Fruit fly (Drosophila melanogaster) whole organism, embryonic: ENCODE measurements around the gene CG13077.

Source experiments
- ATbp ChIP-seq: fragments of 200-800 bp; sonication (Bioruptor generic); optimal IDR thresholded peaks from 2 replicates; lab custom pipeline; 2017; ENCODE audit warnings: missing biosample characterization, mild to moderate bottlenecking, missing genetic modification characterization, missing genetic modification reagents
- Abd-B ChIP-seq: fragments of 200-800 bp; sonication (Bioruptor generic); optimal IDR thresholded peaks from 2 replicates; lab custom pipeline; 2018; ENCODE audit warnings: missing biosample characterization, mild to moderate bottlenecking, missing genetic modification characterization, moderate library complexity
- Atf3 ChIP-seq: fragments of 200-800 bp; sonication (Bioruptor generic); optimal IDR thresholded peaks from 3 replicates; lab custom pipeline; 2016; ENCODE audit warnings: missing biosample characterization, missing genetic modification characterization
- Blimp-1 ChIP-seq: fragments of 200-800 bp; sonication (Bioruptor generic); optimal IDR thresholded peaks from 3 replicates; lab custom pipeline; 2018; ENCODE audit warnings: missing biosample characterization, missing genetic modification characterization, mild to moderate bottlenecking, moderate library complexity, missing genetic modification reagents
- CG11456 ChIP-seq: fragments of 200-800 bp; sonication (Bioruptor generic); IDR thresholded peaks from 3 replicates; pipeline ENCODE4 v1.3.6; 2022; ENCODE audit warnings: missing biosample characterization, missing genetic modification characterization
- CG12299 ChIP-seq: fragments of 200-800 bp; sonication (Bioruptor generic); optimal IDR thresholded peaks from 2 replicates; lab custom pipeline; 2018; ENCODE audit warnings: missing biosample characterization, mild to moderate bottlenecking, missing genetic modification characterization
- CG13296 ChIP-seq: fragments of 200-800 bp; sonication (Bioruptor generic); optimal IDR thresholded peaks from 3 replicates; lab custom pipeline; 2018; ENCODE audit warnings: missing biosample characterization, mild to moderate bottlenecking, missing genetic modification characterization
- CG13624 ChIP-seq: fragments of 200-800 bp; sonication (Bioruptor generic); optimal IDR thresholded peaks from 2 replicates; lab custom pipeline; 2016; ENCODE audit warnings: missing biosample characterization, missing genetic modification characterization
- CG14710 ChIP-seq: fragments of 200-800 bp; sonication (Bioruptor generic); optimal IDR thresholded peaks from 3 replicates; lab custom pipeline; 2019; ENCODE audit warnings: missing biosample characterization, mild to moderate bottlenecking, missing genetic modification characterization, moderate library complexity
- CG15073 ChIP-seq: fragments of 200-800 bp; sonication (Bioruptor generic); optimal IDR thresholded peaks from 2 replicates; lab custom pipeline; 2016; ENCODE audit warnings: missing biosample characterization, missing genetic modification characterization
- CG15601 ChIP-seq: fragments of 200-800 bp; sonication (Bioruptor generic); optimal IDR thresholded peaks from 3 replicates; lab custom pipeline; 2019; ENCODE audit warnings: missing biosample characterization, mild to moderate bottlenecking, missing genetic modification characterization, moderate library complexity
- CG1602 ChIP-seq: fragments of 200-800 bp; sonication (Bioruptor generic); optimal IDR thresholded peaks from 3 replicates; lab custom pipeline; 2016; ENCODE audit warnings: missing biosample characterization, missing genetic modification characterization
- CG17359 ChIP-seq: fragments of 200-800 bp; sonication (Bioruptor generic); optimal IDR thresholded peaks from 3 replicates; lab custom pipeline; 2018; ENCODE audit warnings: missing biosample characterization, mild to moderate bottlenecking, missing genetic modification characterization, moderate library complexity
- CG1792 ChIP-seq: fragments of 200-800 bp; sonication (Bioruptor generic); optimal IDR thresholded peaks from 2 replicates; lab custom pipeline; 2016; ENCODE audit warnings: missing biosample characterization, missing genetic modification characterization
- CG18764 ChIP-seq: fragments of 200-800 bp; sonication (Bioruptor generic); optimal IDR thresholded peaks from 3 replicates; lab custom pipeline; 2016; ENCODE audit warnings: missing biosample characterization, missing genetic modification characterization
- CG30403 ChIP-seq: fragments of 200-800 bp; sonication (Bioruptor generic); optimal IDR thresholded peaks from 3 replicates; lab custom pipeline; 2016; ENCODE audit warnings: missing biosample characterization, missing genetic modification characterization
- CG31441 ChIP-seq: fragments of 200-800 bp; sonication (Bioruptor generic); IDR thresholded peaks from 2 replicates; pipeline ENCODE4 v1.3.6; 2022; ENCODE audit warnings: missing biosample characterization, missing genetic modification characterization
- CG43689 ChIP-seq: fragments of 200-800 bp; sonication (Bioruptor generic); IDR thresholded peaks from 2 replicates; pipeline ENCODE4 v1.3.6; 2022; ENCODE audit warnings: missing biosample characterization, missing genetic modification characterization
- CG7271 ChIP-seq: fragments of 200-800 bp; sonication (Bioruptor generic); optimal IDR thresholded peaks from 2 replicates; lab custom pipeline; 2018; ENCODE audit warnings: missing biosample characterization, mild to moderate bottlenecking, missing genetic modification characterization, moderate library complexity
- CG7372 ChIP-seq: fragments of 200-800 bp; sonication (Bioruptor generic); IDR thresholded peaks from 2 replicates; pipeline ENCODE4 v1.3.6; 2022; ENCODE audit warnings: missing biosample characterization, missing genetic modification characterization
- CG8359 ChIP-seq: fragments of 200-800 bp; sonication (Bioruptor generic); optimal IDR thresholded peaks from 2 replicates; lab custom pipeline; 2017; ENCODE audit warnings: missing biosample characterization, mild to moderate bottlenecking, missing genetic modification characterization, borderline replicate concordance
- CG8924 ChIP-seq: fragments of 200-800 bp; optimal IDR thresholded peaks from 3 replicates; lab custom pipeline; 2019; ENCODE audit warnings: missing biosample characterization, mild to moderate bottlenecking, missing genetic modification characterization, moderate library complexity
- CG9932 ChIP-seq: fragments of 200-800 bp; sonication (Bioruptor generic); IDR thresholded peaks from 2 replicates; pipeline ENCODE4 v1.3.6; 2022; ENCODE audit warnings: missing biosample characterization, missing genetic modification characterization
- Doc2 ChIP-seq: fragments of 200-800 bp; sonication (Bioruptor generic); IDR thresholded peaks from 2 replicates; pipeline ENCODE4 v1.3.6; 2022; ENCODE audit warnings: missing biosample characterization, missing genetic modification characterization
- Fer2 ChIP-seq: fragments of 200-800 bp; sonication (Bioruptor generic); optimal IDR thresholded peaks from 2 replicates; lab custom pipeline; 2018; ENCODE audit warnings: missing biosample characterization, mild to moderate bottlenecking, missing genetic modification characterization, moderate library complexity
- Myb ChIP-seq: fragments of 200-800 bp; sonication (Bioruptor generic); optimal IDR thresholded peaks from 2 replicates; lab custom pipeline; 2016; ENCODE audit warnings: missing biosample characterization, missing genetic modification characterization
- Optix ChIP-seq: fragments of 200-800 bp; sonication (Bioruptor generic); IDR thresholded peaks from 3 replicates; pipeline ENCODE4 v1.3.6; 2022; ENCODE audit warnings: missing biosample characterization, missing genetic modification characterization
- Pdp1 ChIP-seq, 2 experiments: fragments of 200-800 bp; sonication (Bioruptor generic); optimal IDR thresholded peaks; 3 replicates each; lab custom pipeline; 2016; ENCODE audit warnings: missing biosample characterization in 2 of 2, missing genetic modification characterization in 2 of 2, mild to moderate bottlenecking in 1 of 2, moderate library complexity in 1 of 2
- Rx ChIP-seq: fragments of 200-800 bp; sonication (Bioruptor generic); IDR thresholded peaks from 2 replicates; pipeline ENCODE4 v1.3.6; 2022; ENCODE audit warnings: missing biosample characterization, missing genetic modification characterization
- Sox100B ChIP-seq: fragments of 200-800 bp; sonication (Bioruptor generic); optimal IDR thresholded peaks from 3 replicates; lab custom pipeline; 2018; ENCODE audit warnings: missing biosample characterization, mild to moderate bottlenecking, missing genetic modification characterization
- Vsx1 ChIP-seq: fragments of 200-800 bp; sonication (Bioruptor generic); optimal IDR thresholded peaks from 2 replicates; lab custom pipeline; 2017; ENCODE audit warnings: missing biosample characterization, mild to moderate bottlenecking, missing genetic modification characterization, missing genetic modification reagents
- ac ChIP-seq: fragments of 200-800 bp; sonication (Bioruptor generic); optimal IDR thresholded peaks from 3 replicates; lab custom pipeline; 2017; ENCODE audit warnings: missing biosample characterization, mild to moderate bottlenecking, missing genetic modification characterization
- bsh ChIP-seq, 2 experiments: fragments of 200-800 bp; sonication (Bioruptor generic); optimal IDR thresholded peaks; 2 replicates each; lab custom pipeline; 2017 to 2018; ENCODE audit warnings: mild to moderate bottlenecking in 2 of 2, missing biosample characterization in 2 of 2, missing genetic modification characterization in 2 of 2, moderate library complexity in 1 of 2
- btn ChIP-seq: fragments of 200-800 bp; sonication (Bioruptor generic); optimal IDR thresholded peaks from 2 replicates; lab custom pipeline; 2016; ENCODE audit warnings: missing biosample characterization, missing genetic modification characterization
- cg ChIP-seq: fragments of 200-800 bp; sonication (Bioruptor generic); optimal IDR thresholded peaks from 3 replicates; lab custom pipeline; 2019; ENCODE audit warnings: missing biosample characterization, mild to moderate bottlenecking, missing genetic modification characterization, moderate library complexity
- cwo ChIP-seq: fragments of 200-800 bp; sonication (Bioruptor generic); optimal IDR thresholded peaks from 3 replicates; lab custom pipeline; 2017; ENCODE audit warnings: missing biosample characterization, missing genetic modification characterization, mild to moderate bottlenecking, moderate library complexity, missing genetic modification reagents
- dan ChIP-seq: fragments of 200-800 bp; sonication (Bioruptor generic); IDR thresholded peaks from 2 replicates; pipeline ENCODE4 v1.3.6; 2022; ENCODE audit warnings: missing biosample characterization, missing genetic modification characterization
- ewg ChIP-seq: fragments of 200-800 bp; sonication (Bioruptor generic); optimal IDR thresholded peaks from 3 replicates; lab custom pipeline; 2017; ENCODE audit warnings: mild to moderate bottlenecking, missing biosample characterization, missing genetic modification reagents, missing genetic modification characterization
- grn ChIP-seq: fragments of 200-800 bp; sonication (Bioruptor generic); optimal IDR thresholded peaks from 3 replicates; lab custom pipeline; 2017; ENCODE audit warnings: missing biosample characterization, missing genetic modification characterization
- gsb ChIP-seq: fragments of 200-800 bp; sonication (Bioruptor generic); IDR thresholded peaks from 2 replicates; pipeline ENCODE4 v1.3.6; 2022; ENCODE audit warnings: missing biosample characterization, missing genetic modification characterization
- kni ChIP-seq: fragments of 200-800 bp; sonication (Bioruptor generic); optimal IDR thresholded peaks from 3 replicates; lab custom pipeline; 2017; ENCODE audit warnings: mild to moderate bottlenecking, missing biosample characterization, missing genetic modification reagents, missing genetic modification characterization
- lbe ChIP-seq: fragments of 200-800 bp; sonication (Bioruptor generic); optimal IDR thresholded peaks from 2 replicates; lab custom pipeline; 2016; ENCODE audit warnings: missing biosample characterization, mild to moderate bottlenecking, missing genetic modification characterization
- mam ChIP-seq: fragments of 200-800 bp; sonication (Bioruptor generic); optimal IDR thresholded peaks from 3 replicates; lab custom pipeline; 2016; ENCODE audit warnings: missing biosample characterization, missing genetic modification characterization
- pnt ChIP-seq: fragments of 200-800 bp; sonication (Bioruptor generic); optimal IDR thresholded peaks from 3 replicates; lab custom pipeline; 2016; ENCODE audit warnings: missing biosample characterization, missing genetic modification characterization
- rib ChIP-seq: fragments of 200-800 bp; sonication (Bioruptor generic); IDR thresholded peaks from 2 replicates; pipeline ENCODE4 v1.3.6; 2022; ENCODE audit warnings: missing biosample characterization, missing genetic modification characterization
- sens ChIP-seq: fragments of 200-800 bp; sonication (Bioruptor generic); peaks from one replicate; lab custom pipeline; 2016; ENCODE audit warnings: missing biosample characterization, missing genetic modification characterization
- tio ChIP-seq: fragments of 200-800 bp; sonication (Bioruptor generic); optimal IDR thresholded peaks from 2 replicates; lab custom pipeline; 2017; ENCODE audit warnings: missing biosample characterization, missing genetic modification characterization, inconsistent platforms
- unc-4 ChIP-seq: fragments of 200-800 bp; sonication (Bioruptor generic); IDR thresholded peaks from 2 replicates; pipeline ENCODE4 v1.3.6; 2022; ENCODE audit warnings: missing biosample characterization, missing genetic modification characterization; ENCODE audit not compliant: partially characterized antibody

The CG13077 gene

DNA sequence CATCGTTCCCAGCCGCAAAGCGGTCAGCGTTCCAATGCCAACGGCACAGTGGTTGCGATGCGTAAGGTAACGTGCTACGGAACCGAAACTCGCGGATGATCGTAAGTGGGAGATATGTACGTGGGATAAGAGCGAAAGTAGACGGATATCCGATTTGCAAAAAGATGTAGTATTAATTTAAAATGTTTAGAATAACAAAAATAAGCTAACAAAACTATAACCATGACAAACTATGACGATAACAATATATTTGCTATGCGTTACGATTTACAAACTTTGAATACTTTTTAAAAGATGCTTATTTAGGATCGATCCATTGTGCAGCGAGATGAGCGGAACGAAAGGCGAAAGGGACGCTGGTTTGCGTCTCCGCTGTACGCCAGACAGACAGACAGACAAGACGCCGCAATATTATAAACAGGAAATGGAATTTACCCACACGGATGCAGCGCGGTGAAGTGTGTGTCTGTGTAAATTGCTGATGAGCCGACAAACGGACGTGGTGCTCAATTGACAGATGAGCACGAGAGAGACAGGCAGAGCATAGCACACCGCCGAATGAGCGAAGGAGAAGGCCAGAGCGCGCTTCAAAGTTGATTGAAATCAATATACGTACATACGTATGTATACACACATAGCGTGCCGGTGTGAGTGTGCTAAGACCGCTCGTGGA lies 10.1 kb downstream of the CG13077 start (continued):
- no peak for TF ChIP-seq CG7271 (tag; lab: Kevin White, UChicago)
- peak; percentile 87 for TF ChIP-seq Myb (GFP tag; lab: Kevin White, UChicago)
- peak; percentile 97 for TF ChIP-seq CG31441 (GFP tag; lab: Robert Waterston, UW)
- TF ChIP-seq cwo (GFP tag; lab: Kevin White, UChicago), result peak; percentile 93
- peak; percentile 83 for TF ChIP-seq Fer2 (tag; lab: Kevin White, UChicago)
- peak; percentile 78 for TF ChIP-seq Doc2 (GFP tag; lab: Robert Waterston, UW)
- TF ChIP-seq CG14710 (tag; lab: Kevin White, UChicago), result peak; percentile 94
- TF ChIP-seq CG8924 (tag; lab: Kevin White, UChicago), result peak; percentile 97
- TF ChIP-seq CG8359 (GFP tag; lab: Kevin White, UChicago), result peak; percentile 89
- peak; percentile 96 for TF ChIP-seq CG18764
- TF ChIP-seq CG7372 (GFP tag; lab: Robert Waterston, UW), result peak; percentile 94
- peak; percentile 87 for TF ChIP-seq Vsx1 (GFP tag; lab: Kevin White, UChicago)
- peak; percentile 94 for TF ChIP-seq CG1792 (GFP tag; lab: Kevin White, UChicago)
- TF ChIP-seq CG12299 (tag; lab: Kevin White, UChicago), result peak; percentile 78
- peak; percentile 92 for TF ChIP-seq Rx
- TF ChIP-seq CG15601, result peak; percentile 91

DNA sequence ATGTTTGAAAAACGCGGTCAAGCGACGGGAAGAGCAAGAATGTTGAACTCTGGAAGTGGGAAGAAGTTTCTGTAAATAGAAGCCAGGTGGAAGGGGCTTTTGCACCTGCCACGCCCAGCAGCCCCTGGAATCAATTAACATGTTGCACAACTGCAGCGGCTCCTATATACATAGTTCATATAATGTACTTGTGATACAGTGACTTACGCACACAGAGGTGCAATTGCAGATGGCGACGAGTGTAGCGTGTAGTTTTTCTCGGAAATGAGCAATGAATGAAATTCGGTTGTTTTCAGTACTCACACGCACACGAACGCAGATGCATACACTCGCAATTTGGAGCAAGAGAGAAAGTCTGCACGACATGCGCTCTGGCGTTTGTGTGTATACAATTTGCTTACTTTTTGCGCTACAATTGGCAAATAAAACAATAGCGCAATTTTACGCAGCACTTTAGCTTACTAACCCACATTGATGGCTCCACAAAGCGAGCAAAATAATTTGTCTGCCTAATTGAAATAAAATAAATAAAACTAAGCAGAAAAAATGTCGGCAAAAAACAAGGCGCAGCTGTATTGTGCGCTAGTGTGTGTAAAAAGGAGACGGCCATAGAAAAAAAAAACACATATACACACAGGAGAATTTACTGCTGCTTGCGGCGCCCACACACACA lies 10.8 kb downstream of the CG13077 start:
- TF ChIP-seq CG11456 (no peak), Blimp-1 (peak; percentile 5), btn (GFP tag; lab: Kevin White, UChicago) (peak; percentile 3), CG13624 (no peak), bsh (GFP tag; optimal IDR thresholded peaks at IDR 0.05; lab: Kevin White, UChicago) (peak in 1 of 2 experiments; percentile 1), Optix (GFP tag; lab: Robert Waterston, UW) (no peak), grn (GFP tag; lab: Kevin White, UChicago) (no peak), pnt (GFP tag; lab: Kevin White, UChicago) (peak; percentile 10), rib (GFP tag; lab: Robert Waterston, UW) (no peak), tio (GFP tag; lab: Kevin White, UChicago) (no peak), CG43689 (GFP tag; lab: Robert Waterston, UW) (no peak), CG13296 (GFP tag; lab: Kevin White, UChicago) (peak; percentile 61), Sox100B (GFP tag; lab: Kevin White, UChicago) (peak; percentile 21), sens (peak; percentile 73), Abd-B (GFP tag; lab: Kevin White, UChicago) (no peak), CG30403 (GFP tag; lab: Kevin White, UChicago) (no peak), kni (GFP tag; lab: Kevin White, UChicago) (peak; percentile 88), ewg (GFP tag; lab: Kevin White, UChicago) (peak; percentile 88), mam (GFP tag; lab: Kevin White, UChicago) (no peak), gsb (GFP tag; lab: Robert Waterston, UW) (no peak), dan (no peak), Atf3 (GFP tag; lab: Kevin White, UChicago) (no peak), CG9932 (GFP tag; lab: Robert Waterston, UW) (no peak), Pdp1 (GFP tag; optimal IDR thresholded peaks at IDR 0.05; lab: Kevin White, UChicago) (peak in 1 of 2 experiments; percentile 91), unc-4 (0 out of 2 replicates have a peak, but pooled peaks have one; percentile 23), CG17359 (tag; lab: Kevin White, UChicago) (no peak), ac (GFP tag; lab: Kevin White, UChicago) (peak; percentile 40), CG15073 (GFP tag; lab: Kevin White, UChicago) (no peak), CG1602 (GFP tag; lab: Kevin White, UChicago) (no peak), ATbp (GFP tag; lab: Kevin White, UChicago) (no peak), lbe (GFP tag; lab: Kevin White, UChicago) (peak; percentile 38), cg (GFP tag; lab: Kevin White, UChicago) (peak; percentile 81)
